Worm (Caenorhabditis elegans) whole organism, mixed stage, embryonic: ENCODE results near the gene coq-5.

Experiments used
- blmp-1 ChIP-seq: fragments of 150-350 bp; optimal IDR thresholded peaks from 2 replicates; lab custom pipeline; 2014; ENCODE audit warnings: missing biosample characterization, missing genetic modification characterization
- ceh-43 ChIP-seq: fragments of 200-800 bp; sonication (Bioruptor generic); optimal IDR thresholded peaks from 2 replicates; lab custom pipeline; 2018; ENCODE audit warnings: mild to moderate bottlenecking, missing genetic modification characterization, moderate library complexity, missing compliant biosample characterization
- elt-1 ChIP-seq: sonication (generic microtip); optimal IDR thresholded peaks from 2 replicates; lab custom pipeline; 2017; ENCODE audit warnings: missing genetic modification characterization, mild to moderate bottlenecking, missing compliant biosample characterization, antibody characterized with exemption, moderate library complexity, borderline replicate concordance; ENCODE audit not compliant: insufficient read depth
- lin-13 ChIP-seq: fragments of 150-350 bp; optimal IDR thresholded peaks from 2 replicates; lab custom pipeline; 2014; ENCODE audit warnings: missing biosample characterization, missing genetic modification characterization
- lsy-2 ChIP-seq: fragments of 150-350 bp; optimal IDR thresholded peaks from 2 replicates; lab custom pipeline; 2014; ENCODE audit warnings: missing biosample characterization, missing genetic modification characterization
- mab-5 ChIP-seq: fragments of 150-350 bp; optimal IDR thresholded peaks from 2 replicates; lab custom pipeline; 2014; ENCODE audit warnings: missing biosample characterization, missing genetic modification characterization
- mls-2 ChIP-seq: sonication (generic microtip); optimal IDR thresholded peaks from 2 replicates; lab custom pipeline; 2016; ENCODE audit warnings: mild to moderate bottlenecking, missing genetic modification characterization, moderate library complexity, missing compliant biosample characterization
- nhr-12 ChIP-seq: fragments of 150-350 bp; optimal IDR thresholded peaks from 2 replicates; lab custom pipeline; 2014; ENCODE audit warnings: missing biosample characterization, missing genetic modification characterization
- nhr-2 ChIP-seq: fragments of 150-350 bp; optimal IDR thresholded peaks from 2 replicates; lab custom pipeline; 2014; ENCODE audit warnings: missing biosample characterization, missing genetic modification characterization
- nhr-237 ChIP-seq: fragments of 150-350 bp; optimal IDR thresholded peaks from 2 replicates; lab custom pipeline; 2014; ENCODE audit warnings: missing biosample characterization, missing genetic modification characterization
- nhr-76 ChIP-seq: sonication (generic microtip); optimal IDR thresholded peaks from 2 replicates; lab custom pipeline; 2017; ENCODE audit warnings: missing biosample characterization, missing genetic modification characterization
- unc-39 ChIP-seq: fragments of 150-350 bp; optimal IDR thresholded peaks from 2 replicates; lab custom pipeline; 2014; ENCODE audit warnings: missing biosample characterization, missing genetic modification characterization
- ztf-11 ChIP-seq: fragments of 150-350 bp; optimal IDR thresholded peaks from 2 replicates; lab custom pipeline; 2014; ENCODE audit warnings: missing biosample characterization, missing genetic modification characterization

ce11 chrIII:7858407-7859029, at the start of gene coq-5, which contains the start of gene ufm-1:
- TF ChIP-seq mab-5 (tag; lab: Kevin White, UChicago) (no peak), ztf-11 (tag; lab: Kevin White, UChicago) (no peak), lsy-2 (tag; lab: Kevin White, UChicago) (no peak), nhr-237 (no peak), nhr-2 (tag; lab: Kevin White, UChicago) (no peak), nhr-76 (no peak), ceh-43 (GFP tag; lab: Kevin White, UChicago) (no peak), elt-1 (tag; lab: Kevin White, UChicago) (no peak), lin-13 (no peak), nhr-12 (tag; lab: Kevin White, UChicago) (no peak), unc-39 (tag; lab: Kevin White, UChicago) (no peak), mls-2 (tag; lab: Kevin White, UChicago) (no peak), blmp-1 (tag; lab: Kevin White, UChicago) (no peak)
